Fruit fly (Drosophila melanogaster): ENCODE measurements around the gene CG17292.
A peak's percentile ranks its signal among the peaks of the same experiment; 100 is the strongest.

CG17292 gene

DNA sequence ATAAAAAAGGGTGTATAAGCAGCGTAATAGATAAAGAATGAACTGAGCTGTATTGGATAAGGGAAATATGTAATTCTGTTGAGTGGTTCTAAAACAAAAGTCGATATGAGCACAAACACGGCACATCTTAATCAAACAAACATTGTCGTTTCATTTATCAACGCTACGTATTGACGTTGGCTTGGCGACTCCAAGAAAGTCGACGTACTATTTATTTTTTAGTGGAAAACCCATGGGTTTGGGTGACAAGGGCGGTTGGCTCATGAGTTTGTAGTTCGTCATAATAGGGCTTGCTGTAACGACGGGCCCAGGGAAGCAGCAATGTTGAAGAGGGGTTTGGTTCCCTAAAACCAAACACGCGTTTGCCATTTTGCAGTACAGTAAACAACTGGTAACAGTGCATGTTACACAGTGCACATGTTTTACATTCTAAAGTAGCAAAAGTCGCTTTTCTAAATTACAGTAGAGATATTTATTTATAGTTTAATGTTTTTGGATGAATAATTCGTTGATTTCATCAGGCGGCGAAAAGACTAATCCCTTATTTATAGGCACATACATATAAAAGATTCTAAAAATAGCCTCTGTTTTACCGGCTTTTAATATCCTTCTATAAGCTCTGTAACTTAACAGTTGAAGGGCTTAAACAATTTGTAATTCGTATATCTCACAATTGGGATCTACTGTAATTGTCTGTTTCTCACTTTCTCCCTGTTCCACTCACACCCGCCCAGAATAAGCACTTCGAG, 8.9 kb upstream of the CG17292 start:
- TF ChIP-seq Dek (tag; optimal IDR thresholded peaks at IDR 0.05) (no peak), pum (GFP tag; optimal IDR thresholded peaks at IDR 0.05) (no peak), HLH54F (GFP tag; optimal IDR thresholded peaks at IDR 0.05) (no peak), dan (GFP tag; IDR thresholded peaks at IDR 0.05) (no peak), CG7987 (GFP tag; optimal IDR thresholded peaks at IDR 0.05) (peak; percentile 2), HmgD (GFP tag; optimal IDR thresholded peaks at IDR 0.05) (no peak), Mes4 (GFP tag; optimal IDR thresholded peaks at IDR 0.05) (no peak), CG10366 (GFP tag; IDR thresholded peaks at IDR 0.05) (no peak), MTF-1 (GFP tag; optimal IDR thresholded peaks at IDR 0.05; ENCODE audit: borderline replicate concordance) (no peak), Sox102F (GFP tag; optimal IDR thresholded peaks at IDR 0.05) (peak; percentile 20), CG2129 (GFP tag; IDR thresholded peaks at IDR 0.05; ENCODE audit: partially characterized antibody) (no peak), CG18764 (GFP tag; optimal IDR thresholded peaks at IDR 0.05) (no peak), lola (GFP tag; optimal IDR thresholded peaks at IDR 0.05) (no peak), CG17361 (GFP tag; IDR thresholded peaks at IDR 0.05) (peak; percentile 35; the same call in 2 of the 3 replicates), ci (GFP tag; IDR thresholded peaks at IDR 0.05) (no peak), CG12769 (tag; optimal IDR thresholded peaks at IDR 0.05) (no peak), CG7928 (GFP tag; optimal IDR thresholded peaks at IDR 0.05) (no peak), sim (GFP tag; IDR thresholded peaks at IDR 0.05) (no peak), bowl (GFP tag; IDR thresholded peaks at IDR 0.05) (no peak), CG15479 (GFP tag; optimal IDR thresholded peaks at IDR 0.05) (no peak), dpn (GFP tag; optimal IDR thresholded peaks at IDR 0.05) (no peak), gsb-n (tag; optimal IDR thresholded peaks at IDR 0.05) (no peak), Bteb2 (GFP tag; optimal IDR thresholded peaks at IDR 0.05) (no peak), CG17802 (tag; optimal IDR thresholded peaks at IDR 0.05) (no peak), Atf6 (GFP tag; IDR thresholded peaks at IDR 0.05) (no peak), YL-1 (GFP tag; optimal IDR thresholded peaks at IDR 0.05) (no peak), CG17612 (GFP tag; IDR thresholded peaks at IDR 0.05) (no peak), CG10565 (GFP tag; optimal IDR thresholded peaks at IDR 0.05) (no peak), CG4404 (GFP tag; IDR thresholded peaks at IDR 0.05) (no peak), Dip2 (GFP tag; IDR thresholded peaks at IDR 0.05) (no peak), tll (GFP tag; optimal IDR thresholded peaks at IDR 0.05) (no peak), CG12071 (GFP tag; optimal IDR thresholded peaks at IDR 0.05) (no peak), vvl (GFP tag; IDR thresholded peaks at IDR 0.05) (no peak), CG14860 (GFP tag; IDR thresholded peaks at IDR 0.05; ENCODE audit: partially characterized antibody) (no peak), Nf-YA (GFP tag; IDR thresholded peaks at IDR 0.05) (no peak), zfh2 (GFP tag; optimal IDR thresholded peaks at IDR 0.05) (peak; percentile 27), en (GFP tag; optimal IDR thresholded peaks at IDR 0.05) (no peak), gce (GFP tag; IDR thresholded peaks at IDR 0.05) (no peak), NC2α (GFP tag; optimal IDR thresholded peaks at IDR 0.05) (no peak), CG9437 (GFP tag; optimal IDR thresholded peaks at IDR 0.05) (no peak), CG14710 (tag; optimal IDR thresholded peaks at IDR 0.05) (peak; percentile 7), nom (GFP tag; optimal IDR thresholded peaks at IDR 0.05) (peak; percentile 2), fd96Cb (tag; optimal IDR thresholded peaks at IDR 0.05) (peak; percentile 27), Abd-B (GFP tag; optimal IDR thresholded peaks at IDR 0.05) (no peak), CTCF (GFP tag; optimal IDR thresholded peaks at IDR 0.05) (no peak), salm (tag; optimal IDR thresholded peaks at IDR 0.05) (no peak), CG6654 (GFP tag; optimal IDR thresholded peaks at IDR 0.05) (no peak), CG12391 (tag; optimal IDR thresholded peaks at IDR 0.05) (no peak), CG13894 (tag; optimal IDR thresholded peaks at IDR 0.05) (no peak), da (GFP tag; optimal IDR thresholded peaks at IDR 0.05) (no peak)
